Worm (Caenorhabditis elegans): ENCODE results near the gene nsph-1.1.

ce11 chrII:8812346-8812745 is 45.8 kb downstream of the nsph-1.1 start:
- TF ChIP-seq unc-39 (tag; optimal IDR thresholded peaks at IDR 0.05) (no peak), lin-39 (tag; optimal IDR thresholded peaks at IDR 0.05) (no peak), fos-1 (tag; optimal IDR thresholded peaks at IDR 0.05) (no peak), egl-27 (tag; optimal IDR thresholded peaks at IDR 0.05) (no peak), nhr-6 (tag; optimal IDR thresholded peaks at IDR 0.05) (no peak), ZK546.5 (tag; optimal IDR thresholded peaks at IDR 0.05) (no peak), unc-62 (GFP tag; optimal IDR thresholded peaks at IDR 0.05) (no peak)

Measured in whole organism, L2 larva.